Worm (Caenorhabditis elegans) whole organism, L4 larva: Measurements from ENCODE around the gene F52E4.5.
A peak's percentile ranks its signal among the peaks of the same experiment; 100 is the strongest.

Source experiments
- F44E2.7 ChIP-seq: fragments of 200-800 bp; sonication (Bioruptor generic); IDR thresholded peaks from 2 replicates; pipeline ENCODE4 v2.1.2; 2022; ENCODE audit warnings: missing genetic modification characterization, missing compliant biosample characterization
- aly-2 ChIP-seq: sonication (generic microtip); optimal IDR thresholded peaks from 2 replicates; lab custom pipeline; 2018; ENCODE audit warnings: missing biosample characterization, missing genetic modification characterization
- ama-1 ChIP-seq: fragments of 150-350 bp; optimal IDR thresholded peaks from 2 replicates; lab custom pipeline; 2014; ENCODE audit warnings: inconsistent platforms, mixed read lengths
- ceh-20 ChIP-seq: fragments of 200-800 bp; sonication (Bioruptor generic); IDR thresholded peaks from 2 replicates; pipeline ENCODE4 v1.3.6; 2022; ENCODE audit warnings: missing genetic modification reagents, missing genetic modification characterization, missing compliant biosample characterization
- hlh-30 ChIP-seq: sonication (generic microtip); optimal IDR thresholded peaks from 2 replicates; lab custom pipeline; 2017; ENCODE audit warnings: antibody characterized with exemption, mild to moderate bottlenecking, missing genetic modification characterization, missing compliant biosample characterization; ENCODE audit not compliant: insufficient read depth
- lin-39 ChIP-seq: fragments of 150-350 bp; optimal IDR thresholded peaks from 2 replicates; lab custom pipeline; 2014; ENCODE audit warnings: missing biosample characterization, missing genetic modification reagents, missing genetic modification characterization
- nhr-11 ChIP-seq: fragments of 150-350 bp; optimal IDR thresholded peaks from 2 replicates; lab custom pipeline; 2014; ENCODE audit warnings: missing biosample characterization, missing genetic modification characterization
- nhr-25 ChIP-seq: sonication (generic microtip); optimal IDR thresholded peaks from 2 replicates; lab custom pipeline; 2017; ENCODE audit warnings: missing genetic modification characterization, mild to moderate bottlenecking, missing compliant biosample characterization, antibody characterized with exemption, moderate library complexity, borderline replicate concordance; ENCODE audit not compliant: insufficient read depth
- php-3 ChIP-seq: fragments of 200-800 bp; sonication (Bioruptor generic); IDR thresholded peaks from 2 replicates; pipeline ENCODE4 v1.3.6; 2022; ENCODE audit warnings: missing genetic modification reagents, missing genetic modification characterization, missing compliant biosample characterization
- snpc-4 ChIP-seq: fragments of 150-350 bp; optimal IDR thresholded peaks from 2 replicates; lab custom pipeline; 2014; ENCODE audit warnings: missing biosample characterization, missing genetic modification characterization
- unc-39 ChIP-seq: sonication (generic microtip); optimal IDR thresholded peaks from 2 replicates; lab custom pipeline; 2017; ENCODE audit warnings: missing biosample characterization, missing genetic modification characterization
- zag-1 ChIP-seq: fragments of 150-350 bp; optimal IDR thresholded peaks from 2 replicates; lab custom pipeline; 2014; ENCODE audit warnings: missing biosample characterization, missing genetic modification characterization
- zfp-3 ChIP-seq: fragments of 200-800 bp; sonication (Bioruptor generic); conservative IDR thresholded peaks from 2 replicates; pipeline ENCODE4 v1.3.6; 2022; ENCODE audit warnings: missing genetic modification reagents, missing genetic modification characterization, missing compliant biosample characterization

DNA sequence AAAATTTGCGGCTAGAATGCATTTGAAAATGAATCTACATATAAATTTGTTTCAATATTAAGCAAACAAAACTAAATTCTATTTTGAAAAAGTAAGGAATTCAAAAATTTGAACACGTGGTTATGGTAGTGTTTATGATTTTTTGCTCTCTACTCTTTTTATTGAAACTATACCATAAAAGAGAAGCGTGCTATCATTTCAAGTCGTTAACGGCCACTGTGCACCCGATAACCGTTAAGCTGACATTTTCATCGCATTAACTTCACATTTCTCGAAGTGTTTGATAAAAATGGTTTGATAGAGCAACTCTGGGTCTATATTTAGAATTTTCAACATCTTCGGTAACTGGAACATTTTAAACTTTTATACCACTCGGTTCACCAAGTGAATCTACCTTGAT lies 32.3 kb downstream of the F52E4.5 start, which contains the start of gene twk-26:
- TF ChIP-seq aly-2 (no peak), hlh-30 (no peak), zfp-3 (no peak), snpc-4 (tag; lab: Kevin White, UChicago) (no peak), lin-39 (tag; lab: Kevin White, UChicago) (no peak), php-3 (GFP tag; lab: Robert Waterston, UW) (0 out of 2 replicates have a peak, but pooled peaks have one; percentile 5), F44E2.7 (GFP tag; lab: Robert Waterston, UW) (no peak), zag-1 (tag; lab: Kevin White, UChicago) (no peak), nhr-11 (tag; lab: Kevin White, UChicago) (no peak), nhr-25 (tag; lab: Kevin White, UChicago) (no peak), ama-1 (lab: Kevin White, UChicago) (no peak), ceh-20 (GFP tag; lab: Robert Waterston, UW) (no peak), unc-39 (tag; lab: Kevin White, UChicago) (no peak)
